Worm (Caenorhabditis elegans): ENCODE measurements around the gene W09D6.1.

The W09D6.1 gene

ce11 chrIII:11091651-11092278, 23.1 kb downstream of the W09D6.1 start (continued):
- TF ChIP-seq madf-10 (tag; optimal IDR thresholded peaks at IDR 0.05) = peak; percentile 23
- TF ChIP-seq dox-1 (GFP tag; IDR thresholded peaks at IDR 0.05) = peak; percentile 72
- 0 out of 2 replicates have a peak, but pooled peaks have one; percentile 12 for TF ChIP-seq cebp-1 (GFP tag; IDR thresholded peaks at IDR 0.05)
- TF ChIP-seq cebp-1 (tag; optimal IDR thresholded peaks at IDR 0.05) = no peak
- peak; percentile 64; the same call in 1 of the 2 replicates for TF ChIP-seq ztf-28 (GFP tag; IDR thresholded peaks at IDR 0.05)
- no peak for TF ChIP-seq sea-2 (GFP tag; IDR thresholded peaks at IDR 0.05)
- no peak for TF ChIP-seq tlf-1 (GFP tag; optimal IDR thresholded peaks at IDR 0.05)
- TF ChIP-seq K12H6.12 (tag; optimal IDR thresholded peaks at IDR 0.05) = peak; percentile 34
- TF ChIP-seq akir-1 (GFP tag; optimal IDR thresholded peaks at IDR 0.05) = peak; percentile 87
- TF ChIP-seq F39B2.1 (GFP tag; IDR thresholded peaks at IDR 0.05) = no peak
- peak; percentile 84 for TF ChIP-seq bed-2 (GFP tag; IDR thresholded peaks at IDR 0.05)
- no peak for TF ChIP-seq ekl-4 (GFP tag; IDR thresholded peaks at IDR 0.05)
- peak; percentile 91 for TF ChIP-seq ceh-100 (GFP tag; IDR thresholded peaks at IDR 0.05)

- TF ChIP-seq ceh-100 (GFP tag; IDR thresholded peaks at IDR 0.05) (peak; percentile 83), sptf-2 (GFP tag; optimal IDR thresholded peaks at IDR 0.05) (no peak), him-1 (tag; optimal IDR thresholded peaks at IDR 0.05) (peak; percentile 38), dox-1 (GFP tag; IDR thresholded peaks at IDR 0.05) (0 out of 2 replicates have a peak, but pooled peaks have one; percentile 22), unc-130 (GFP tag; optimal IDR thresholded peaks at IDR 0.05) (peak; percentile 72), lsy-27 (tag; optimal IDR thresholded peaks at IDR 0.05; ENCODE audit: borderline replicate concordance, insufficient read depth) (no peak)
Measured at ce11 chrIII:11093489-11093888, 24.8 kb downstream of the W09D6.1 start.

- TF ChIP-seq cebp-2 (GFP tag; IDR thresholded peaks at IDR 0.05) = no peak
- no peak for TF ChIP-seq let-526 (GFP tag; IDR thresholded peaks at IDR 0.05)
- TF ChIP-seq ets-4 (GFP tag; optimal IDR thresholded peaks at IDR 0.05) = no peak
- no peak for TF ChIP-seq F33H1.4 (GFP tag; IDR thresholded peaks at IDR 0.05)
- TF ChIP-seq F22D6.2 (tag; optimal IDR thresholded peaks at IDR 0.05) = no peak
- TF ChIP-seq hsf-1 (GFP tag; IDR thresholded peaks at IDR 0.05) = no peak
- TF ChIP-seq rpc-1 (optimal IDR thresholded peaks at IDR 0.05) = no peak
- no peak for TF ChIP-seq rpc-1 (tag; optimal IDR thresholded peaks at IDR 0.05)
- TF ChIP-seq Y53F4B.3 (GFP tag; IDR thresholded peaks at IDR 0.05) = no peak
- no peak for TF ChIP-seq atf-7 (tag; optimal IDR thresholded peaks at IDR 0.05)
- no peak for TF ChIP-seq sptf-2 (GFP tag; optimal IDR thresholded peaks at IDR 0.05)
Measured at ce11 chrIII:11095687-11096086, 27.0 kb downstream of the W09D6.1 start.

ce11 chrIII:11099864-11100263, 31.2 kb downstream of the W09D6.1 start, which contains the start of gene hmt-1:
Gene hmt-1 (minus strand): TSS chrIII:11099964.
- no peak for TF ChIP-seq lir-1 (GFP tag; conservative IDR thresholded peaks at IDR 0.05)
- TF ChIP-seq Y53G8AR.9 (GFP tag; conservative IDR thresholded peaks at IDR 0.05) = no peak
- TF ChIP-seq ceh-58 (GFP tag; IDR thresholded peaks at IDR 0.05) = no peak
- TF ChIP-seq cebp-2 (GFP tag; IDR thresholded peaks at IDR 0.05) = no peak
- TF ChIP-seq tbx-9 (tag; optimal IDR thresholded peaks at IDR 0.05; ENCODE audit: borderline replicate concordance) = no peak
- no peak for TF ChIP-seq madf-6 (GFP tag; IDR thresholded peaks at IDR 0.05)
- TF ChIP-seq F10E7.11 (tag; optimal IDR thresholded peaks at IDR 0.05) = no peak
- no peak for TF ChIP-seq B0019.2 (GFP tag; conservative IDR thresholded peaks at IDR 0.05)
- TF ChIP-seq snpc-1.1 (tag; optimal IDR thresholded peaks at IDR 0.05; ENCODE audit: insufficient read depth) = no peak
